Fruit fly (Drosophila melanogaster) whole organism, embryonic: ENCODE measurements around the gene CG18233.
A peak's percentile ranks its signal among the peaks of the same experiment; 100 is the strongest.

Experiments
- CG1024 ChIP-seq: fragments of 200-800 bp; sonication (Bioruptor generic); IDR thresholded peaks from 2 replicates; pipeline ENCODE4 v1.3.6; 2022; ENCODE audit warnings: missing biosample characterization, missing genetic modification characterization
- CG11247 ChIP-seq: fragments of 200-800 bp; sonication (Bioruptor generic); IDR thresholded peaks from 2 replicates; pipeline ENCODE4 v1.3.6; 2022; ENCODE audit warnings: missing biosample characterization, missing genetic modification characterization
- CG12391 ChIP-seq: fragments of 200-800 bp; sonication (Bioruptor generic); optimal IDR thresholded peaks from 3 replicates; lab custom pipeline; 2018; ENCODE audit warnings: missing biosample characterization, mild to moderate bottlenecking, missing genetic modification characterization, moderate library complexity
- CG15073 ChIP-seq: fragments of 200-800 bp; sonication (Bioruptor generic); optimal IDR thresholded peaks from 2 replicates; lab custom pipeline; 2016; ENCODE audit warnings: missing biosample characterization, missing genetic modification characterization
- CG18011 ChIP-seq: fragments of 200-800 bp; sonication (Bioruptor generic); optimal IDR thresholded peaks from 2 replicates; lab custom pipeline; 2017; ENCODE audit warnings: missing biosample characterization, missing genetic modification characterization, mild to moderate bottlenecking, moderate library complexity, missing genotype
- CG18619 ChIP-seq: fragments of 200-800 bp; sonication (Bioruptor generic); optimal IDR thresholded peaks from 3 replicates; lab custom pipeline; 2017; ENCODE audit warnings: missing biosample characterization, mild to moderate bottlenecking, missing genetic modification characterization
- CG3163 ChIP-seq: fragments of 200-800 bp; sonication (Bioruptor generic); optimal IDR thresholded peaks from 3 replicates; lab custom pipeline; 2016; ENCODE audit warnings: missing biosample characterization, missing genetic modification characterization
- CG32772 ChIP-seq: fragments of 200-800 bp; sonication (Bioruptor generic); IDR thresholded peaks from 2 replicates; pipeline ENCODE4 v1.3.6; 2022; ENCODE audit warnings: missing biosample characterization, missing genetic modification characterization
- CG33557 ChIP-seq: fragments of 200-800 bp; sonication (Bioruptor generic); optimal IDR thresholded peaks from 2 replicates; lab custom pipeline; 2019; ENCODE audit warnings: missing biosample characterization, mild to moderate bottlenecking, missing genetic modification characterization, moderate library complexity
- CG3847 ChIP-seq: fragments of 200-800 bp; sonication (Bioruptor generic); IDR thresholded peaks from 2 replicates; pipeline ENCODE4 v1.3.6; 2022; ENCODE audit warnings: missing biosample characterization, missing genetic modification characterization
- CG4424 ChIP-seq: fragments of 200-800 bp; sonication (Bioruptor generic); optimal IDR thresholded peaks from 3 replicates; lab custom pipeline; 2016; ENCODE audit warnings: missing biosample characterization, missing genetic modification characterization
- CG5953 ChIP-seq: fragments of 200-800 bp; sonication (Bioruptor generic); IDR thresholded peaks from 2 replicates; pipeline ENCODE4 v1.3.6; 2022; ENCODE audit warnings: missing biosample characterization, missing genetic modification characterization
- CG7271 ChIP-seq: fragments of 200-800 bp; sonication (Bioruptor generic); optimal IDR thresholded peaks from 2 replicates; lab custom pipeline; 2018; ENCODE audit warnings: missing biosample characterization, mild to moderate bottlenecking, missing genetic modification characterization, moderate library complexity
- CG7745 ChIP-seq: fragments of 200-800 bp; sonication (Bioruptor generic); optimal IDR thresholded peaks from 2 replicates; lab custom pipeline; 2018; ENCODE audit warnings: missing biosample characterization, mild to moderate bottlenecking, missing genetic modification characterization, moderate library complexity
- CG8765 ChIP-seq: fragments of 200-800 bp; sonication (Bioruptor generic); IDR thresholded peaks from 2 replicates; pipeline ENCODE4 v1.3.6; 2022; ENCODE audit warnings: missing biosample characterization, missing genetic modification characterization
- CG9817 ChIP-seq: fragments of 200-800 bp; sonication (Bioruptor generic); optimal IDR thresholded peaks from 2 replicates; lab custom pipeline; 2018; ENCODE audit warnings: missing biosample characterization, mild to moderate bottlenecking, missing genetic modification characterization, moderate library complexity
- CG9876 ChIP-seq: fragments of 200-800 bp; sonication (Bioruptor generic); optimal IDR thresholded peaks from 2 replicates; lab custom pipeline; 2016; ENCODE audit warnings: missing biosample characterization, missing genetic modification characterization
- D19B ChIP-seq: fragments of 200-800 bp; sonication (Bioruptor generic); optimal IDR thresholded peaks from 2 replicates; lab custom pipeline; 2017; ENCODE audit warnings: missing biosample characterization, mild to moderate bottlenecking, missing genetic modification characterization
- Dbx ChIP-seq: fragments of 200-800 bp; sonication (Bioruptor generic); IDR thresholded peaks from 3 replicates; pipeline ENCODE4 v1.3.6; 2022; ENCODE audit warnings: missing biosample characterization, missing genetic modification characterization
- Dref ChIP-seq: fragments of 200-800 bp; sonication (Bioruptor generic); IDR thresholded peaks from 2 replicates; pipeline ENCODE4 v1.3.6; 2022; ENCODE audit warnings: missing biosample characterization, missing genetic modification characterization
- HLH4C ChIP-seq: fragments of 200-800 bp; sonication (Bioruptor generic); IDR thresholded peaks from 3 replicates; pipeline ENCODE4 v1.3.6; 2022; ENCODE audit warnings: missing biosample characterization, missing genetic modification characterization; ENCODE audit not compliant: partially characterized antibody
- Jarid2 ChIP-seq: fragments of 200-800 bp; sonication (Bioruptor generic); optimal IDR thresholded peaks from 3 replicates; lab custom pipeline; 2017; ENCODE audit warnings: mild to moderate bottlenecking, missing biosample characterization, missing genetic modification reagents, missing genetic modification characterization
- Lhr ChIP-seq: fragments of 200-800 bp; sonication (Bioruptor generic); optimal IDR thresholded peaks from 3 replicates; lab custom pipeline; 2017; ENCODE audit warnings: mild to moderate bottlenecking, missing biosample characterization, missing genetic modification reagents, missing genetic modification characterization
- Mes4 ChIP-seq: fragments of 200-800 bp; sonication (Bioruptor generic); optimal IDR thresholded peaks from 2 replicates; lab custom pipeline; 2016; ENCODE audit warnings: missing biosample characterization, missing genetic modification characterization
- Rx ChIP-seq: fragments of 200-800 bp; sonication (Bioruptor generic); IDR thresholded peaks from 2 replicates; pipeline ENCODE4 v1.3.6; 2022; ENCODE audit warnings: missing biosample characterization, missing genetic modification characterization
- Sry-δ ChIP-seq: fragments of 200-800 bp; sonication (Bioruptor generic); optimal IDR thresholded peaks from 2 replicates; lab custom pipeline; 2016; ENCODE audit warnings: missing biosample characterization, missing genetic modification characterization
- Stat92E ChIP-seq, 3 experiments: fragments of >200 bp in 2 of 3; fragments of 200-800 bp in 1 of 3; sonication (Bioruptor generic) in 1 of 3; optimal IDR thresholded peaks; 2 replicates each; lab custom pipeline; 2017 to 2019; ENCODE audit warnings: missing biosample characterization in 3 of 3, missing genetic modification characterization in 3 of 3, mild to moderate bottlenecking in 1 of 3, moderate library complexity in 1 of 3
- YL-1 ChIP-seq: fragments of 200-800 bp; sonication (Bioruptor generic); optimal IDR thresholded peaks from 3 replicates; lab custom pipeline; 2017; ENCODE audit warnings: missing biosample characterization, mild to moderate bottlenecking, missing genetic modification characterization
- ab ChIP-seq: fragments of 200-800 bp; sonication (Bioruptor generic); optimal IDR thresholded peaks from 2 replicates; lab custom pipeline; 2016; ENCODE audit warnings: missing biosample characterization, missing genetic modification characterization
- ac ChIP-seq: fragments of 200-800 bp; sonication (Bioruptor generic); optimal IDR thresholded peaks from 3 replicates; lab custom pipeline; 2017; ENCODE audit warnings: missing biosample characterization, mild to moderate bottlenecking, missing genetic modification characterization
- az2 ChIP-seq: fragments of 200-800 bp; sonication (Bioruptor generic); optimal IDR thresholded peaks from 3 replicates; lab custom pipeline; 2016; ENCODE audit warnings: missing biosample characterization, missing genetic modification characterization
- bsh ChIP-seq, 2 experiments: fragments of 200-800 bp; sonication (Bioruptor generic); optimal IDR thresholded peaks; 2 replicates each; lab custom pipeline; 2017 to 2018; ENCODE audit warnings: mild to moderate bottlenecking in 2 of 2, missing biosample characterization in 2 of 2, missing genetic modification characterization in 2 of 2, moderate library complexity in 1 of 2
- cad ChIP-seq: fragments of >200 bp; optimal IDR thresholded peaks from 2 replicates; lab custom pipeline; 2017; ENCODE audit warnings: missing biosample characterization, missing genetic modification characterization
- chif ChIP-seq, 2 experiments: fragments of 200-800 bp; sonication (Bioruptor generic); optimal IDR thresholded peaks; 3 replicates each; lab custom pipeline; 2016; ENCODE audit warnings: missing biosample characterization in 2 of 2, missing genetic modification characterization in 2 of 2
- chm ChIP-seq: fragments of 200-800 bp; sonication (Bioruptor generic); IDR thresholded peaks from 2 replicates; pipeline ENCODE4 v1.3.6; 2022; ENCODE audit warnings: missing biosample characterization, missing genetic modification characterization
- ci ChIP-seq: fragments of 200-800 bp; sonication (Bioruptor generic); IDR thresholded peaks from 3 replicates; pipeline ENCODE4 v1.3.6; 2022; ENCODE audit warnings: missing biosample characterization, missing genetic modification characterization
- dimm ChIP-seq: fragments of 200-800 bp; sonication (Bioruptor generic); IDR thresholded peaks from 2 replicates; pipeline ENCODE4 v1.3.6; 2022; ENCODE audit warnings: missing biosample characterization, missing genetic modification characterization
- dysf ChIP-seq: fragments of 200-800 bp; sonication (Bioruptor generic); IDR thresholded peaks from 3 replicates; pipeline ENCODE4 v1.3.6; 2022; ENCODE audit warnings: missing biosample characterization, missing genetic modification characterization
- ewg ChIP-seq: fragments of 200-800 bp; sonication (Bioruptor generic); optimal IDR thresholded peaks from 3 replicates; lab custom pipeline; 2017; ENCODE audit warnings: mild to moderate bottlenecking, missing biosample characterization, missing genetic modification reagents, missing genetic modification characterization
- gsb-n ChIP-seq: fragments of 200-800 bp; sonication (Bioruptor generic); optimal IDR thresholded peaks from 3 replicates; lab custom pipeline; 2018; ENCODE audit warnings: missing biosample characterization, mild to moderate bottlenecking, missing genetic modification characterization
- kni ChIP-seq: fragments of 200-800 bp; sonication (Bioruptor generic); optimal IDR thresholded peaks from 3 replicates; lab custom pipeline; 2017; ENCODE audit warnings: mild to moderate bottlenecking, missing biosample characterization, missing genetic modification reagents, missing genetic modification characterization
- knrl ChIP-seq: fragments of 200-800 bp; sonication (Bioruptor generic); IDR thresholded peaks from 3 replicates; pipeline ENCODE4 v1.3.6; 2022; ENCODE audit warnings: missing biosample characterization, missing genetic modification characterization; ENCODE audit not compliant: partially characterized antibody
- pb ChIP-seq: fragments of 200-800 bp; sonication (Bioruptor generic); optimal IDR thresholded peaks from 3 replicates; lab custom pipeline; 2016; ENCODE audit warnings: missing biosample characterization, missing genetic modification characterization
- scrt ChIP-seq: fragments of 200-800 bp; sonication (Bioruptor generic); optimal IDR thresholded peaks from 2 replicates; lab custom pipeline; 2018; ENCODE audit warnings: missing biosample characterization, mild to moderate bottlenecking, missing genetic modification characterization, moderate library complexity
- shn ChIP-seq: fragments of 200-800 bp; sonication (Bioruptor generic); optimal IDR thresholded peaks from 3 replicates; lab custom pipeline; 2016; ENCODE audit warnings: missing biosample characterization, missing genetic modification characterization
- tio ChIP-seq: fragments of 200-800 bp; sonication (Bioruptor generic); optimal IDR thresholded peaks from 2 replicates; lab custom pipeline; 2017; ENCODE audit warnings: missing biosample characterization, missing genetic modification characterization, inconsistent platforms
- tll ChIP-seq, 2 experiments: fragments of 200-800 bp in 1 of 2; fragments of >200 bp in 1 of 2; sonication (Bioruptor generic) in 1 of 2; optimal IDR thresholded peaks; 2 replicates each; lab custom pipeline; 2017 to 2019; ENCODE audit warnings: missing biosample characterization in 2 of 2, missing genetic modification characterization in 2 of 2, mild to moderate bottlenecking in 1 of 2, moderate library complexity in 1 of 2
- wor ChIP-seq: fragments of 200-800 bp; sonication (Bioruptor generic); IDR thresholded peaks from 2 replicates; pipeline ENCODE4 v1.3.6; 2022; ENCODE audit warnings: missing biosample characterization, missing genetic modification characterization

The CG18233 gene

dm6 chr3L:18640584-18641527 is 35.6 kb downstream of the CG18233 start (continued):
- TF ChIP-seq YL-1 (GFP tag; lab: Kevin White, UChicago) (peak; percentile 21), CG1024 (peak; percentile 95), CG18619 (GFP tag; lab: Kevin White, UChicago) (peak; percentile 85), knrl (no peak), Dbx (GFP tag; lab: Robert Waterston, UW) (peak; percentile 99), chif (GFP tag; optimal IDR thresholded peaks at IDR 0.05; lab: Kevin White, UChicago) (peak; percentile 91 to 94), CG3163 (GFP tag; lab: Kevin White, UChicago) (peak; percentile 84), wor (GFP tag; lab: Robert Waterston, UW) (peak; percentile 91), shn (GFP tag; lab: Kevin White, UChicago) (peak; percentile 91), CG3847 (GFP tag; lab: Robert Waterston, UW) (peak; percentile 98), CG7271 (tag; lab: Kevin White, UChicago) (no peak), CG9817 (tag; lab: Kevin White, UChicago) (peak; percentile 87), CG33557 (GFP tag; lab: Kevin White, UChicago) (peak; percentile 27), kni (GFP tag; lab: Kevin White, UChicago) (peak; percentile 29), CG4424 (peak; percentile 88), Lhr (peak; percentile 52), scrt (GFP tag; lab: Kevin White, UChicago) (peak; percentile 82), Rx (GFP tag; lab: Robert Waterston, UW) (peak; percentile 96), chm (peak; percentile 97; the same call in 1 of the 2 replicates), ac (GFP tag; lab: Kevin White, UChicago) (peak; percentile 53), CG8765 (GFP tag; lab: Robert Waterston, UW) (peak; percentile 95), Sry-δ (GFP tag; lab: Kevin White, UChicago) (peak; percentile 66), CG18011 (GFP tag; lab: Kevin White, UChicago) (peak; percentile 84), cad (GFP tag; lab: Kevin White, UChicago) (no peak), tio (GFP tag; lab: Kevin White, UChicago) (peak; percentile 75), gsb-n (peak; percentile 74), HLH4C (GFP tag; lab: Robert Waterston, UW) (no peak), Mes4 (GFP tag; lab: Kevin White, UChicago) (peak; percentile 88), CG11247 (GFP tag; lab: Robert Waterston, UW) (peak; percentile 99), dysf (GFP tag; lab: Robert Waterston, UW) (peak; percentile 98), CG15073 (GFP tag; lab: Kevin White, UChicago) (peak; percentile 97), CG32772 (peak; percentile 98), ewg (GFP tag; lab: Kevin White, UChicago) (peak; percentile 86), CG5953 (GFP tag; lab: Robert Waterston, UW) (peak; percentile 93), CG7745 (tag; lab: Kevin White, UChicago) (no peak), Jarid2 (GFP tag; lab: Kevin White, UChicago) (peak; percentile 81), ci (GFP tag; lab: Robert Waterston, UW) (peak; percentile 98), bsh (GFP tag; optimal IDR thresholded peaks at IDR 0.05; lab: Kevin White, UChicago) (peak; percentile 73 to 85), CG9876 (GFP tag; lab: Kevin White, UChicago) (peak; percentile 91), dimm (GFP tag; lab: Robert Waterston, UW) (peak; percentile 95), Dref (GFP tag; lab: Robert Waterston, UW) (no peak; the same call in 1 of the 2 replicates), Stat92E (GFP tag; optimal IDR thresholded peaks at IDR 0.05; lab: Kevin White, UChicago) (no peak), CG12391 (peak; percentile 89), az2 (GFP tag; lab: Kevin White, UChicago) (peak; percentile 90), ab (GFP tag; lab: Kevin White, UChicago) (peak; percentile 94), D19B (GFP tag; lab: Kevin White, UChicago) (peak; percentile 86), pb (GFP tag; lab: Kevin White, UChicago) (peak; percentile 80), tll (GFP tag; optimal IDR thresholded peaks at IDR 0.05; lab: Kevin White, UChicago) (no peak)
